Fruit fly (Drosophila melanogaster) Kc167 (cell line): ENCODE data around the gene CG10508.

Experiments
- Myc ChIP-seq: fragments of >200 bp; optimal IDR thresholded peaks from 2 replicates; lab custom pipeline; 2017; ENCODE audit warnings: missing external identifiers
- Sin3A ChIP-seq: fragments of >200 bp; optimal IDR thresholded peaks from 2 replicates; lab custom pipeline; 2018; ENCODE audit warnings: missing external identifiers
- h ChIP-seq: fragments of >200 bp; optimal IDR thresholded peaks from 3 replicates; lab custom pipeline; 2018; ENCODE audit warnings: missing external identifiers
- insv ChIP-seq: fragments of >200 bp; optimal IDR thresholded peaks from 3 replicates; lab custom pipeline; 2018; ENCODE audit warnings: missing external identifiers
- psq ChIP-seq: fragments of >200 bp; optimal IDR thresholded peaks from 2 replicates; lab custom pipeline; 2017; ENCODE audit warnings: missing external identifiers
- ttk ChIP-seq: sonication (Bioruptor generic); optimal IDR thresholded peaks from 2 replicates; lab custom pipeline; 2017; ENCODE audit warnings: missing external identifiers

CG10508 gene

DNA sequence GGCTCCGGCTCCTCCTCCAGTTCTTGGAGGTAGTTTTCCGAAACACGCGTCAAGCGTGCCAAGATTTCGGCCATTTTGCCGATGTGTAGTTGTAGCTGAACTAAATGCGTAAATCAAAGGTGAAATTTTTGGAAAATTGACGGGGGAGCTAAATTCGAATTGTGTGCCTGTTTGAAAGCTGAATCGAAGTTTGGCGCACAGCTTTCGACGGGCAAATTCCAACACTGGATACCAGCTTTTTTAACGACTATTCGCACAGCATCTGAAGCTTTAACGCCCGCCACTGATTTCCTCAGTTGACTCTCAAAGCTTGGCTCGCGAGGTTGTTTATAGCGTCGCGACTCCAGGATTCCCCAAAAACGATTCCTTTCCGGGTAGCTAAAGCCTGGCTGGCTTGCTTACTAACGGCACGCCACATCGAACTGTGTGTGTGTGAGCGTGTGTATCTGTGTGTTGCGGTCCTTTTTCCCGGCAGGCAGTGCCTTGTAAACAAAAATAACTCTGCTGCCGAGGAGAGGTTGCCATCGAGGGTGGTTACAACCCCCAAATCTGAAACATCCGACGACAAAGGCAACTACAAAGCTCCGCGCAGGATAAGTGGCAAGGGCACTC lies at the start of gene CG10508, which contains the start of gene CG10510:
CG10508 (plus strand) TSS at position 295 of the 612 bp plus-strand sequence.
CG10510 (minus strand) TSS at position 164 of the 612 bp plus-strand sequence.
- TF ChIP-seq Sin3A (lab: Kevin White, UChicago) (no peak), ttk (lab: Kevin White, UChicago) (no peak)

DNA sequence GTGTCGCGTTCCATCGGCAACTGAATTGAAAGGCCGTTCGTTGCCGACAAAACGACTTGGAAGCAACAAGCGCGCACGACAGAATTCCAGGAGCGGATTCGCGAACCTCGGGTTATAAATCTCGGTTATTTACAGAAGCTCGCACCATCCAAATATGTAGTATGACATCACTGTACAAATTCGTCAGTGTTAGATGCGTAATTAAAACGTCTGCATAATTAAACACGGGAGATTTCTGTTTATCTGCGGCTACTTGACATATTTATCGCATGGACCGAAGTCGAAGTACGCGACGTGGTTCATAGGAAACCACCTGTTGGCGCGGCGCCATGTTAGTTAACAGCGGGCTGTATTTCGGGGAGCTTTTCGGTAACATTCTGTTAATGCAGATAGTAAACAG lies 38.1 kb upstream of the CG10508 start, which contains the start of gene Ac78C:
Ac78C (minus strand) TSS at position 26 of the 400 bp plus-strand sequence.
- no peak for TF ChIP-seq Myc (lab: Kevin White, UChicago)
- no peak for TF ChIP-seq ttk (lab: Kevin White, UChicago)
- TF ChIP-seq insv: no peak
- TF ChIP-seq Sin3A (lab: Kevin White, UChicago): no peak
- TF ChIP-seq h (lab: Kevin White, UChicago): no peak
- no peak for TF ChIP-seq psq (lab: Kevin White, UChicago)

DNA sequence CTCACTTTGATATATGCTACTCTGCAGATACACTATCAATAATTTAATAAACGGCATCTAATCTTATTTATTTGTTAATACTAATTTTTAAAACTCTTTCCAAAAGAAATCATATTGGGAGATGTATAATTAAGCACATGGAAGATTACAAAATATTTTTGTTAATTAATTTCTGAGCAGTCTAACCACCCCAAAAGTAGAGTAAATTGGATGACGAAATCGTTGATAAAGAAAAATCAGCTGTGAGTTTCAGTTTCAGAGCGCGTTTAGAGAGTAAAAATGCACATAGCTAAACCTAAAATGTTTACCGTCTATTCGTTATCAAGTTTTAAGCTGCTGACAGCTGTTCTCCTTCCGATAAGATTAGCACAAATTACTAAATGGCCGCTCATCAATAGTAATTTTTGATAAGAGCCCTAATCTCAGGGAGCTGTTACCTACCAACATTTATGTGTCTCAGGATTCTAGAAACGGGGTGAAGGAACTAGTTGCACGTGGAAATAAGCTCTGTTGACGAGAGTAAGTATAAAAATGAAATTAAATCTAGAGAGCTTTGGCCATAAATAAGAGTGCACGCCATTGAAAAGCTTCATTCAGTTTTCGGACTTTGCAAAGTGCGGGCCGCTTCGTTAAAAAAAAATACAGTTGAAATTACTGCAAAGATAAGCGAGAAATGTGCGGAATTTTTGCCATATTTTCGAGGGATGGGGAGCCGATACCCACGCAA lies 37.3 kb upstream of the CG10508 start, which contains the start of the genes chb and AsnS:
chb (plus strand) TSS at position 327 of the 727 bp plus-strand sequence.
AsnS (plus strand) TSS at position 592 of the 727 bp plus-strand sequence.
- TF ChIP-seq psq (lab: Kevin White, UChicago): no peak
- no peak for TF ChIP-seq insv
- TF ChIP-seq Myc (lab: Kevin White, UChicago): no peak
- no peak for TF ChIP-seq h (lab: Kevin White, UChicago)
- TF ChIP-seq Sin3A (lab: Kevin White, UChicago): no peak
- no peak for TF ChIP-seq ttk (lab: Kevin White, UChicago)

DNA sequence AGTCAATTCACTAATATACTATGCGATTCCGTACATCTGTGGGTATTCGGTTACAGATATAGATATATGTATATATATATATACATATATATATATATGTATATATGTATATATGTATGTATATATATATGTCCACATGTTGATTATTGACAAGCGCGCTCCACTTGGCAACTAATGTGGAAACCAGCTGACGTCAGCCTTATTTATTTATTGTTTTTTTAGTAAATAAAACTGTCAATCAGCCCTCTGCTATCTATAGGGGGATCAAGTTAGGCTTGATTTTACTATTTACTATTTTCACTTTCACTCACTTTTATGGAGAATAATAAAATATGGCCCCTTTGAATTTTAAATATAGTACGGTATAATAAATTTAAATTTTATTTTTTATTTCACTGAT lies 35.1 kb upstream of the CG10508 start:
- TF ChIP-seq Sin3A (lab: Kevin White, UChicago) (no peak), psq (lab: Kevin White, UChicago) (no peak), Myc (lab: Kevin White, UChicago) (no peak), h (lab: Kevin White, UChicago) (no peak), ttk (lab: Kevin White, UChicago) (no peak), insv (no peak)

DNA sequence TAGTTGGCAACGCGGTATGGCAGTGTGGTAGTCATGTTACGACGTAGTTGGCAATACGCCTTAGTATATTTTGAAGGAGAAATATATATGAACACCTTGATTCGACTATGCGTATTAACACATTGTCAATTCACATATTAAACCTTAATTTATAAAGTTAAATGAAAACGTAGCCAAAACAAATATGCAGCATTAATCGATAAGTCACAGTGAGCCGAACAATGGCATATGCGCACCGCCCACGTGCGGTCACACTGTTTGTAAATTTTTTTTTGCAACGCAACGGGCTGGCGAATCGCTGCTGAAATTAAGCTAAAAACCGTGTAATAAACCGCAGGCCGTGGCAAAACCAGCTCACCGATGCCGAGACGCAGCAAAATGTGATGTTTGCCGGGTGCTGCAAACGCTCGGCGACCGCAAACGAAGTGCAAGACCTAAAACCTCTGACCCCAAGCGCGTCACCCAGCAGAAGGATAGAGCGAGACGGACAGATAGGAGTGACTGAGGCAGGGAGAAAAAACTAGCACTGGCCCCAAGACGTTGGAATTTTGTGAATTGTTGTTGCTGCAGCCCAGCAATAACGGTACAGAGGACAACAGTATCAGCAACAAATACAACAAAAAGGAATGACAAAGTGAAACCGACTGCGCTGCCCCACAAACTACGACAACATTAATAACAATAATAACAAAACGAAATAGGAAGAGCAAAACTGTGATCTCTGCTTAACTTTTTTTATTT lies 34.3 kb upstream of the CG10508 start:
- TF ChIP-seq psq (lab: Kevin White, UChicago) (no peak), Myc (lab: Kevin White, UChicago) (no peak), Sin3A (lab: Kevin White, UChicago) (no peak), ttk (lab: Kevin White, UChicago) (no peak), h (lab: Kevin White, UChicago) (no peak), insv (no peak)

DNA sequence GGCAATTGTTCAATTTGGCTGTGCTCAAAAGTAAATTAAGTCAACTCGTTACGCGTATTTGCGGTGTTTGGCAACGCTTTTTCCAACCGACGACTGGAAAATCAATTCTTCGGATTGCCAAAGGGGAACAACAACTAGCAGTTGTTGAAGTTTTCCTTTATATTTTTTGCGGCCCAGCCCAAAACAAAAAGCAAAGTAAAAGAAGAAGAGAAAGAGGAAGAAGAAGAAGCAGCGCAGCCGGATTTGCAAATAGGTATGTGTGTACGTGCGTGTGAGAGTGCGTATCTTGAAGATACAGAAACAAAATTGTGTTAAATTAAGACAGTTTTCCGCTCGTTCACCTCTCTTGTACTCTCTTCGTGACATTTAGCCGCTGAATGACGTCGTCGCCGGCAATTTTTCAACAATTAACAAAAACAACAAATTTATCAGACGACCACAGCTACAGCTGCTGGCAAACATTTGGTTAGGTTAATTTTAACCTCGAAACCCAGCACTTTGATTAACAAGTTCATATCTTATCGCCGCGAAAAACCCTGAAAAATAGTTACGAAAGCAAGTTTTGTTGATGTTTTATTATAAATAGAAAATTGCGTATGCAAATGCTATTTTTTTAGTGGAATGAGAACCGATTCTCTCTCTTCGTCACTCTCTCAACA lies 33.6 kb upstream of the CG10508 start:
- TF ChIP-seq psq (lab: Kevin White, UChicago): no peak
- TF ChIP-seq insv: no peak
- no peak for TF ChIP-seq ttk (lab: Kevin White, UChicago)
- TF ChIP-seq Sin3A (lab: Kevin White, UChicago): no peak
- no peak for TF ChIP-seq Myc (lab: Kevin White, UChicago)
- no peak for TF ChIP-seq h (lab: Kevin White, UChicago)

DNA sequence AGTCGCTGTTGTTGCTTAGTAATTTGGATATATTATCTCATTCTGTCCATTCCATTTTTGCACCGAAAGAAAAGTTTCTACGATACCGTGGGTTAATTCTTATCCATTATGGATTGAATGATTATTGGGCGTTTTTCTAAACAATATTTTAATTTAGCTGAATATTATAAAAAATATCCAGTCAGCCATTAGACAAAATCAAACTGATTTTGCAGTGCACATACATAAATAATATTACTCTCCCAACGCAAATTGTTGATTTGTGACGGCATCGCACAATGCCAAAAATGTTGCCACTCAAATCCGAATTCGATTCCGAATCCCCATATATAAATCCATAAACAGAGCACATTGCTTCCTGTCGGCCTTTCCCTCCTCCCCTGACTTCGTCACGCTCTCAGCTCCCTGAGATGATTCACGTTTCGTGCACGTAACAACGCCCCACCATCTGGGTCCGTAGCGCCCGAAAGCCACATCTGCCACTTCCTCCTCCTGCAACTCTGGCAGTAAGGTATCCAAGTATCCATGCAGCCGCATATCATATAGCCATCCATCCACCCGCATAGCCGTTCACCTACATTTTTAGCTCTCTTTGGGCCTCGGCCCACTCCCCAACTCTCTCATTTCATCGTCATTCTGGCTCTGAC lies 33.0 kb upstream of the CG10508 start:
- no peak for TF ChIP-seq psq (lab: Kevin White, UChicago)
- no peak for TF ChIP-seq insv
- TF ChIP-seq Myc (lab: Kevin White, UChicago): no peak
- TF ChIP-seq ttk (lab: Kevin White, UChicago): no peak
- no peak for TF ChIP-seq Sin3A (lab: Kevin White, UChicago)
- no peak for TF ChIP-seq h (lab: Kevin White, UChicago)

DNA sequence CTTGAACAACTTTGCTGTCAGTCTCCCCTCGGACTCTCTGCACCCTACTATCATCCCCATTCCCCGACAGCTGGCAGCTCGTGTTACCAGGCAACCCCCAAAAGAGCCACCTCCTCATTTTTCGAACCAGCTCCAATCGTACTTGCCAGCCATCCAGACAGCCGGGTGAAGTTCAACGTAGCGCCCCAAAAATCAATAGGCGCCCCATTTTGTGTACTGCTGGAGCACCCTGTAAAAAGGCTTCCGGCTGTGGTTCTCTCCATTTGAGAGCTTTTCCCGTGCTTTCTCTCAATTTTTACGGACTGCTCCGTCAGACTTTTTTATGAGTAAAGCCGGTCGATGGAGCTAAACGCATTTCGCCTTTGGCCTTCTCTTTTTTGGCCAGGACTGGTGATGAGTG lies 24.4 kb upstream of the CG10508 start:
- TF ChIP-seq psq (lab: Kevin White, UChicago): no peak
- TF ChIP-seq insv: no peak
- TF ChIP-seq ttk (lab: Kevin White, UChicago): no peak
- TF ChIP-seq Myc (lab: Kevin White, UChicago): no peak
- no peak for TF ChIP-seq Sin3A (lab: Kevin White, UChicago)
- no peak for TF ChIP-seq h (lab: Kevin White, UChicago)

DNA sequence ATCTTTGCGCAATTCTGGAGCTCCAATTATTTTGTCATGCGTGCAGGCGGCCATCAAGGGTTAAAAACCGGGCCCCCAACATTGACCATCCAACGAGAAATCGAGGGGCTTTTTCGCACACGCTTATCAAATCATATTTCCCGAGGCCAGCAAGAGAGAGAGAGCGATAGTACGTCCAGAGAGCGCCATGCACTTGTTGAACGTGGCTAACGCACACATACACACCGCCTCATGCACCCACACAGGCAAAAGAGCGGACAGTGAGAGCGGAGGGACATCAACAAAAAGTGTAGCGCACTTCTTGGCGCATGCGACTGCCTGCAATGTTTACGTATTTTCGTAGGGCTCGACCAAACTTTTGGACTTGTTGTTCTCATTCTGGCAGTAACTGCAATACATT lies 23.5 kb upstream of the CG10508 start:
- no peak for TF ChIP-seq insv
- no peak for TF ChIP-seq Myc (lab: Kevin White, UChicago)
- TF ChIP-seq ttk (lab: Kevin White, UChicago): no peak
- no peak for TF ChIP-seq Sin3A (lab: Kevin White, UChicago)
- TF ChIP-seq psq (lab: Kevin White, UChicago): no peak
- TF ChIP-seq h (lab: Kevin White, UChicago): no peak

DNA sequence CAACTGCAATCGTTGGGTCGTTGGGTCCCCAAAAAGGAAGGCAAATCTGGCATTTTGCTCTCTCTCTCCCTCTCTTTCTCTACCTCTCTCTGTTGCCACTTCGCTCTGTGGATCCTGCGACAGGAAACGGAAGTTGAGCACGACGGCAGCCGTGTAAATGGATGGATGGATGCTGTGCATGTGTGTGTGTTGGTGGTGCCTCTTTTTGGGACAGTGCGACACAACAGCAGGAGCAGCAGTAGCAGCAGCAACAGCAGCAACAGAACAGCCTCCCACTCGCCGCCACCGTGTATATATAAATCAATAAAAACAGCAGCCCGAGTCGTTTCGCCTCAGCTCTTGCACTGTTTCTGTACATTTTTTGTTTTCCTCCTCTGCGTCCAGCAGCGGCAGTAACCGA lies 18.0 kb upstream of the CG10508 start:
- TF ChIP-seq ttk (lab: Kevin White, UChicago) (no peak), Myc (lab: Kevin White, UChicago) (no peak), insv (no peak), Sin3A (lab: Kevin White, UChicago) (no peak), h (lab: Kevin White, UChicago) (no peak), psq (lab: Kevin White, UChicago) (no peak)
